Worm (Caenorhabditis elegans): ENCODE measurements around the gene B0244.6.

The B0244.6 gene

ce11 chrIII:5737708-5738107 lies at the start of gene B0244.6:
TSS of gene B0244.6 (plus strand) at chrIII:5738008.
- no peak for TF ChIP-seq dmd-4 (tag; optimal IDR thresholded peaks at IDR 0.05)
- no peak for TF ChIP-seq mdl-1 (tag; optimal IDR thresholded peaks at IDR 0.05)
- TF ChIP-seq sem-4 (tag; optimal IDR thresholded peaks at IDR 0.05) = no peak
- TF ChIP-seq sma-9 (GFP tag; optimal IDR thresholded peaks at IDR 0.05) = no peak
- no peak for TF ChIP-seq sma-9 (tag; optimal IDR thresholded peaks at IDR 0.05)
- TF ChIP-seq gmeb-1 (tag; optimal IDR thresholded peaks at IDR 0.05) = no peak
- no peak for TF ChIP-seq ceh-82 (tag; optimal IDR thresholded peaks at IDR 0.05)

ce11 chrIII:5688246-5688645 lies 49.6 kb upstream of the B0244.6 start:
- no peak for TF ChIP-seq skn-1 (tag; optimal IDR thresholded peaks at IDR 0.05)
- TF ChIP-seq blmp-1 (tag; optimal IDR thresholded peaks at IDR 0.05; ENCODE audit: insufficient read depth) = no peak
- peak; percentile 77 for TF ChIP-seq nhr-129 (tag; optimal IDR thresholded peaks at IDR 0.05)
- TF ChIP-seq F13H6.1 (tag; optimal IDR thresholded peaks at IDR 0.05) = peak; percentile 78
- TF ChIP-seq fos-1 (tag; optimal IDR thresholded peaks at IDR 0.05) = peak; percentile 48
- TF ChIP-seq lsy-2 (tag; optimal IDR thresholded peaks at IDR 0.05) = peak in 1 of 2 experiments; percentile 48
- TF ChIP-seq unc-55 (GFP tag; optimal IDR thresholded peaks at IDR 0.05) = peak; percentile 67
- peak; percentile 69 for TF ChIP-seq crh-2 (tag; optimal IDR thresholded peaks at IDR 0.05)
- TF ChIP-seq ama-1 (optimal IDR thresholded peaks at IDR 0.05) = peak; percentile 48
- TF ChIP-seq snpc-4 (tag; optimal IDR thresholded peaks at IDR 0.05) = peak; percentile 22
- TF ChIP-seq sma-9 (GFP tag; optimal IDR thresholded peaks at IDR 0.05) = peak; percentile 63
- TF ChIP-seq sma-9 (tag; optimal IDR thresholded peaks at IDR 0.05) = no peak
- peak; percentile 24 for TF ChIP-seq sem-4 (tag; optimal IDR thresholded peaks at IDR 0.05)
- TF ChIP-seq lin-13 (GFP tag; optimal IDR thresholded peaks at IDR 0.05) = peak; percentile 10
- TF ChIP-seq ceh-82 (tag; optimal IDR thresholded peaks at IDR 0.05) = no peak
- TF ChIP-seq C34F6.9 (tag; optimal IDR thresholded peaks at IDR 0.05) = peak; percentile 69

DNA sequence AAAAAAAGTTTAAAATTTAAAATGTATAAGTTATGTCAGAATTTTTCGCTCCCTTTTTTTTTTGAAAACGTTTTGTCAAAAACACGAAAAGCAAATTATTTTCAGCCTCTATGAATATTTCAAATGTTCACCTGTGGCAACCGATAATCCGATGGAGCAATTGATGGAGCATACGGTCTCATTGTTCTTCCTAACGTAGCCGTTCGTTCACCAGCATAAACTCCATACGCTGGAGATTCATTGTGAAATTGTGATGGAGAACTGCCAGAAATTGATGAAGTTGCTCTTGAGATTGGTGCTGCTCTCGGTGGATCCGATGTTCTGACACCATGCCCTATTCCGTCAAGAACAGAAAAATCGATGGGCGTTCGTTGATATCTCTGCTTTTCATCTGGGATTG lies 46.0 kb upstream of the B0244.6 start:
- TF ChIP-seq nhr-77 (tag; optimal IDR thresholded peaks at IDR 0.05) = no peak
- TF ChIP-seq mab-5 (tag; optimal IDR thresholded peaks at IDR 0.05) = no peak
- no peak for TF ChIP-seq F13H6.1 (tag; optimal IDR thresholded peaks at IDR 0.05)
- no peak for TF ChIP-seq ztf-11 (tag; optimal IDR thresholded peaks at IDR 0.05)
- no peak for TF ChIP-seq ama-1 (optimal IDR thresholded peaks at IDR 0.05)
- no peak for TF ChIP-seq nhr-25 (tag; optimal IDR thresholded peaks at IDR 0.05)
- TF ChIP-seq unc-55 (GFP tag; optimal IDR thresholded peaks at IDR 0.05) = no peak

- TF ChIP-seq nhr-129 (tag; optimal IDR thresholded peaks at IDR 0.05) = peak; percentile 6
- peak in 1 of 2 experiments; percentile 30 for TF ChIP-seq lsy-2 (tag; optimal IDR thresholded peaks at IDR 0.05)
- peak; percentile 59 for TF ChIP-seq unc-55 (GFP tag; optimal IDR thresholded peaks at IDR 0.05)
- TF ChIP-seq aly-2 (tag; optimal IDR thresholded peaks at IDR 0.05) = no peak
- no peak for TF ChIP-seq ztf-4 (tag; optimal IDR thresholded peaks at IDR 0.05)
- TF ChIP-seq ztf-1 (GFP tag; conservative IDR thresholded peaks at IDR 0.05) = no peak
- TF ChIP-seq C34F6.9 (tag; optimal IDR thresholded peaks at IDR 0.05) = peak; percentile 27
- no peak for TF ChIP-seq unc-62 (GFP tag; optimal IDR thresholded peaks at IDR 0.05)
- no peak for TF ChIP-seq nhr-237 (tag; optimal IDR thresholded peaks at IDR 0.05)
- TF ChIP-seq elt-3 (tag; optimal IDR thresholded peaks at IDR 0.05) = no peak
- peak; percentile 14 for TF ChIP-seq lin-11 (tag; optimal IDR thresholded peaks at IDR 0.05)
Measured at ce11 chrIII:5692690-5693089, 45.1 kb upstream of the B0244.6 start, which contains the start of the genes abi-1 and arle-14. TSS of gene abi-1 (minus strand) at chrIII:5692740. TSS of gene arle-14 (plus strand) at chrIII:5692906.

DNA sequence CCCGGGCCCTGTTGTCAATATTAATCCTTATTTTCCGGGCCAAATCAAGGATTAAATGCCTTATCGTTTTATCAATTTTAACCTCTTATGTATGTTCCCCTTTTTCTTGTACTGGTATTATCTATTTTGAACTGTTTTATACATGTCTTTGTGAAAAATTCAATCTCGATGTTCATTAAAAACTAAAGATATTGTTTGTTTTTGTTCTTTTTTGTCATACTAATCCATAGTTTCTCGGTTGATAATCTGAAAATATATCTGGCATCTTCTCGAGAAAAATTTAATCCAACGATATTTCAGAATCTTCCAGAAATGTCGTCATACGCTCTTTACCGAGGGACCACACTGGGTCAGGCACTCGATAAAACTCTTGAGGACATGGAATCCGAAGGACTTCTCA lies 44.1 kb upstream of the B0244.6 start, which contains the start of gene B0336.13:
B0336.13 (plus strand) TSS at position 301 of the 400 bp plus-strand sequence.
- no peak for TF ChIP-seq nhr-21 (tag; optimal IDR thresholded peaks at IDR 0.05)

ce11 chrIII:5697266-5697665 lies 40.5 kb upstream of the B0244.6 start, which contains the start of gene B0336.7:
TSS of gene B0336.7 (minus strand) at chrIII:5697366.
- TF ChIP-seq crh-2 (tag; optimal IDR thresholded peaks at IDR 0.05) (no peak), peb-1 (tag; optimal IDR thresholded peaks at IDR 0.05) (no peak), nhr-21 (tag; optimal IDR thresholded peaks at IDR 0.05) (no peak), Y55F3AM.14 (GFP tag; optimal IDR thresholded peaks at IDR 0.05) (no peak), aly-2 (tag; optimal IDR thresholded peaks at IDR 0.05) (no peak), lin-11 (tag; optimal IDR thresholded peaks at IDR 0.05) (no peak), elt-3 (tag; optimal IDR thresholded peaks at IDR 0.05) (no peak), ceh-16 (tag; optimal IDR thresholded peaks at IDR 0.05) (no peak), fos-1 (tag; optimal IDR thresholded peaks at IDR 0.05) (no peak), lin-13 (GFP tag; optimal IDR thresholded peaks at IDR 0.05) (no peak), nhr-237 (tag; optimal IDR thresholded peaks at IDR 0.05) (no peak), sem-4 (tag; optimal IDR thresholded peaks at IDR 0.05) (no peak), dmd-4 (tag; optimal IDR thresholded peaks at IDR 0.05) (no peak), elt-1 (tag; optimal IDR thresholded peaks at IDR 0.05) (no peak), egl-27 (tag; optimal IDR thresholded peaks at IDR 0.05) (no peak), lsy-2 (tag; optimal IDR thresholded peaks at IDR 0.05) (no peak), R02D3.7 (tag; optimal IDR thresholded peaks at IDR 0.05) (no peak)
